Worm (Caenorhabditis elegans) whole organism, late embryonic: ENCODE results near the gene F41H8.2.

Source experiments
- T23F11.4 ChIP-seq: fragments of 200-800 bp; sonication (Bioruptor generic); optimal IDR thresholded peaks from 2 replicates; lab custom pipeline; 2018; ENCODE audit warnings: mild to moderate bottlenecking, missing genetic modification characterization, missing compliant biosample characterization
- ceh-18 ChIP-seq: sonication (generic microtip); optimal IDR thresholded peaks from 2 replicates; lab custom pipeline; 2016; ENCODE audit warnings: missing genetic modification characterization, missing compliant biosample characterization
- ceh-9 ChIP-seq: sonication (generic microtip); optimal IDR thresholded peaks from 2 replicates; lab custom pipeline; 2016; ENCODE audit warnings: mild to moderate bottlenecking, missing genetic modification characterization, inconsistent platforms, missing compliant biosample characterization
- hlh-15 ChIP-seq: sonication (generic microtip); optimal IDR thresholded peaks from 2 replicates; lab custom pipeline; 2016; ENCODE audit warnings: missing genetic modification characterization, missing compliant biosample characterization
- mec-3 ChIP-seq: sonication (generic microtip); optimal IDR thresholded peaks from 2 replicates; lab custom pipeline; 2016; ENCODE audit warnings: borderline replicate concordance, missing genetic modification characterization, missing compliant biosample characterization
- nhr-11 ChIP-seq: fragments of 150-350 bp; optimal IDR thresholded peaks from 2 replicates; lab custom pipeline; 2014; ENCODE audit warnings: missing biosample characterization, missing genetic modification characterization
- pag-3 ChIP-seq: sonication (generic microtip); optimal IDR thresholded peaks from 2 replicates; lab custom pipeline; 2016; ENCODE audit warnings: missing compliant biosample characterization, missing genetic modification characterization, borderline replicate concordance

DNA sequence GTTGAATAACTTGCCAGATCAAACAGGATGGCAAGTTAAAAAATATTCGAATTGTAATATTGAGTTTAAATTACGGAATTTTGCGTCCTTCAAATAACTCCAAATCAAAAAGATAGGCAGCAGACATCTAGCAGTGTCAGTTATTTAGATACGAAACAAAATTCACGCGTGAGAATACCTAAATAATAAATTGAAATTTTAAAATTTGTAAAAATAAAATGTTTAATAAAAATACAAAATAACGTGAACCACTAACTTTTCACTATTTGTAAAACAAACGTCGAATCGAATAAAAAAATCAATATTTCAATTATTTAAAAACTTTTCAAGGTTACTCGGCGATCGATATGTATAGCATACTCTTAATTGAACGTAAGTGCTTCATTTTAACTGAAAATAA, 49.7 kb downstream of the F41H8.2 start, which contains the start of gene T02B11.9:
- TF ChIP-seq hlh-15 (tag; lab: Kevin White, UChicago) (no peak), T23F11.4 (GFP tag; lab: Kevin White, UChicago) (no peak), mec-3 (tag; lab: Kevin White, UChicago) (no peak), nhr-11 (tag; lab: Kevin White, UChicago) (no peak), ceh-9 (tag; lab: Kevin White, UChicago) (no peak), ceh-18 (tag; lab: Kevin White, UChicago) (no peak), pag-3 (no peak)
